Worm (Caenorhabditis elegans) whole organism, young adult: ENCODE measurements around the gene fbxb-1.
A peak's percentile ranks its signal among the peaks of the same experiment; 100 is the strongest.

Source experiments
- F33H1.4 ChIP-seq: fragments of 200-800 bp; sonication (Bioruptor generic); IDR thresholded peaks from 2 replicates; pipeline ENCODE4 v1.3.6; 2022; ENCODE audit warnings: missing genetic modification reagents, missing genetic modification characterization, missing compliant biosample characterization
- F49E8.2 ChIP-seq: sonication (generic microtip); optimal IDR thresholded peaks from 3 replicates; lab custom pipeline; 2017; ENCODE audit warnings: missing genetic modification characterization, mild to moderate bottlenecking, missing compliant biosample characterization, antibody characterized with exemption, moderate library complexity; ENCODE audit not compliant: insufficient read depth
- T07F8.4 ChIP-seq: sonication (generic microtip); optimal IDR thresholded peaks from 2 replicates; lab custom pipeline; 2016; ENCODE audit warnings: mild to moderate bottlenecking, missing genetic modification characterization, moderate library complexity, missing compliant biosample characterization
- T26A5.8 ChIP-seq: sonication (generic microtip); optimal IDR thresholded peaks from 2 replicates; lab custom pipeline; 2016; ENCODE audit warnings: missing genetic modification characterization, missing compliant biosample characterization
- Y56A3A.18 ChIP-seq: fragments of 200-800 bp; sonication (Bioruptor generic); IDR thresholded peaks from 2 replicates; pipeline ENCODE4 v1.3.6; 2022; ENCODE audit warnings: missing genetic modification reagents, missing genetic modification characterization, missing compliant biosample characterization
- Y95B8A.8 ChIP-seq: fragments of 200-800 bp; sonication (Bioruptor generic); IDR thresholded peaks from 2 replicates; pipeline ENCODE4 v1.3.6; 2022; ENCODE audit warnings: missing genetic modification reagents, missing genetic modification characterization, missing compliant biosample characterization
- ZK185.1 ChIP-seq: sonication (generic microtip); optimal IDR thresholded peaks from 2 replicates; lab custom pipeline; 2016; ENCODE audit warnings: mild to moderate bottlenecking, missing genetic modification characterization, missing compliant biosample characterization; ENCODE audit not compliant: poor library complexity, severe bottlenecking
- akir-1 ChIP-seq: fragments of 200-800 bp; sonication (Bioruptor generic); optimal IDR thresholded peaks from 2 replicates; lab custom pipeline; 2018; ENCODE audit warnings: mild to moderate bottlenecking, missing genetic modification characterization, moderate library complexity, missing compliant biosample characterization
- ama-1 ChIP-seq, 3 experiments: fragments of 150-350 bp in 1 of 3; sonication (generic microtip) in 2 of 3; optimal IDR thresholded peaks; 2 replicates each; lab custom pipeline; 2014 to 2018; ENCODE audit warnings: missing biosample characterization in 2 of 3, missing genetic modification characterization in 2 of 3, missing genetic modification reagents in 2 of 3
- atf-7 ChIP-seq: sonication (generic microtip); optimal IDR thresholded peaks from 2 replicates; lab custom pipeline; 2017; ENCODE audit warnings: mild to moderate bottlenecking, missing genetic modification characterization, missing compliant biosample characterization
- attf-6 ChIP-seq: fragments of 200-800 bp; sonication (Bioruptor generic); IDR thresholded peaks from 2 replicates; pipeline ENCODE4 v1.3.6; 2022; ENCODE audit warnings: missing genetic modification reagents, missing genetic modification characterization, missing compliant biosample characterization
- bed-2 ChIP-seq: fragments of 200-800 bp; sonication (Bioruptor generic); IDR thresholded peaks from 2 replicates; pipeline ENCODE4 v1.3.6; 2022; ENCODE audit warnings: missing genetic modification reagents, missing genetic modification characterization, missing compliant biosample characterization
- ccch-3 ChIP-seq: fragments of 200-800 bp; sonication (Bioruptor generic); optimal IDR thresholded peaks from 2 replicates; lab custom pipeline; 2018; ENCODE audit warnings: mild to moderate bottlenecking, missing genetic modification characterization, missing compliant biosample characterization
- ceh-58 ChIP-seq: fragments of 200-800 bp; sonication (Bioruptor generic); IDR thresholded peaks from 2 replicates; pipeline ENCODE4 v1.3.6; 2022; ENCODE audit warnings: missing genetic modification characterization, missing compliant biosample characterization
- ceh-79 ChIP-seq: sonication (generic microtip); optimal IDR thresholded peaks from 2 replicates; lab custom pipeline; 2017; ENCODE audit warnings: mild to moderate bottlenecking, missing genetic modification characterization, missing compliant biosample characterization
- ceh-91 ChIP-seq: fragments of 200-800 bp; sonication (Bioruptor generic); IDR thresholded peaks from 2 replicates; pipeline ENCODE4 v1.3.6; 2022; ENCODE audit warnings: missing genetic modification reagents, missing genetic modification characterization, missing compliant biosample characterization
- egl-44 ChIP-seq: fragments of 200-800 bp; sonication (Bioruptor generic); IDR thresholded peaks from 2 replicates; pipeline ENCODE4 v1.3.6; 2022; ENCODE audit warnings: missing genetic modification reagents, missing genetic modification characterization, missing compliant biosample characterization
- egrh-3 ChIP-seq: fragments of 200-800 bp; sonication (Bioruptor generic); IDR thresholded peaks from 2 replicates; pipeline ENCODE4 v1.3.6; 2022; ENCODE audit warnings: missing genetic modification reagents, missing genetic modification characterization, missing compliant biosample characterization
- hsf-1 ChIP-seq: fragments of 200-800 bp; sonication (Bioruptor generic); IDR thresholded peaks from 2 replicates; pipeline ENCODE4 v1.3.6; 2022; ENCODE audit warnings: missing genetic modification reagents, missing genetic modification characterization, missing compliant biosample characterization
- lsl-1 ChIP-seq: fragments of 200-800 bp; sonication (Bioruptor generic); optimal IDR thresholded peaks from 2 replicates; lab custom pipeline; 2018; ENCODE audit warnings: mild to moderate bottlenecking, missing genetic modification characterization, moderate library complexity, missing compliant biosample characterization
- lsy-27 ChIP-seq: sonication (generic microtip); optimal IDR thresholded peaks from 2 replicates; lab custom pipeline; 2017; ENCODE audit warnings: missing genetic modification characterization, mild to moderate bottlenecking, missing compliant biosample characterization, antibody characterized with exemption, missing genotype, borderline replicate concordance; ENCODE audit not compliant: insufficient read depth
- madf-10 ChIP-seq: sonication (generic microtip); optimal IDR thresholded peaks from 2 replicates; lab custom pipeline; 2016; ENCODE audit warnings: mild to moderate bottlenecking, missing genetic modification characterization, missing compliant biosample characterization
- madf-3 ChIP-seq: fragments of 200-800 bp; sonication (Bioruptor generic); IDR thresholded peaks from 2 replicates; pipeline ENCODE4 v1.3.6; 2022; ENCODE audit warnings: missing genetic modification reagents, missing genetic modification characterization, missing compliant biosample characterization
- madf-8 ChIP-seq: fragments of 200-800 bp; sonication (Bioruptor generic); conservative IDR thresholded peaks from 2 replicates; pipeline ENCODE4 v1.3.6; 2022; ENCODE audit warnings: missing genetic modification reagents, missing genetic modification characterization, missing compliant biosample characterization
- mcd-1 ChIP-seq: fragments of 200-800 bp; sonication (Bioruptor generic); IDR thresholded peaks from 2 replicates; pipeline ENCODE4 v1.3.6; 2022; ENCODE audit warnings: missing genetic modification reagents, missing genetic modification characterization, missing compliant biosample characterization
- mxl-1 ChIP-seq: sonication (generic microtip); optimal IDR thresholded peaks from 2 replicates; lab custom pipeline; 2016; ENCODE audit warnings: missing genetic modification characterization, missing compliant biosample characterization
- nfya-1 ChIP-seq: sonication (generic microtip); optimal IDR thresholded peaks from 2 replicates; lab custom pipeline; 2017; ENCODE audit warnings: antibody characterized with exemption, missing compliant biosample characterization, missing genetic modification characterization, borderline replicate concordance; ENCODE audit not compliant: insufficient read depth
- nhr-120 ChIP-seq: fragments of 200-800 bp; sonication (Bioruptor generic); IDR thresholded peaks from 2 replicates; pipeline ENCODE4 v1.3.6; 2022; ENCODE audit warnings: missing genetic modification characterization, missing compliant biosample characterization
- nhr-27 ChIP-seq: fragments of 200-800 bp; sonication (Bioruptor generic); optimal IDR thresholded peaks from 2 replicates; lab custom pipeline; 2018; ENCODE audit warnings: mild to moderate bottlenecking, missing genetic modification characterization, moderate library complexity, missing compliant biosample characterization
- sea-2 ChIP-seq: fragments of 200-800 bp; sonication (Bioruptor generic); IDR thresholded peaks from 2 replicates; pipeline ENCODE4 v1.3.6; 2022; ENCODE audit warnings: missing genetic modification characterization, missing compliant biosample characterization
- snpc-1.1 ChIP-seq: sonication (generic microtip); optimal IDR thresholded peaks from 2 replicates; lab custom pipeline; 2017; ENCODE audit warnings: missing genetic modification characterization, mild to moderate bottlenecking, missing compliant biosample characterization, antibody characterized with exemption, moderate library complexity, missing genotype, missing genetic modification reagents; ENCODE audit not compliant: insufficient read depth
- snpc-1.3 ChIP-seq: sonication (generic microtip); optimal IDR thresholded peaks from 2 replicates; lab custom pipeline; 2017; ENCODE audit warnings: missing genetic modification characterization, mild to moderate bottlenecking, missing compliant biosample characterization, antibody characterized with exemption, moderate library complexity, missing genotype, missing genetic modification reagents; ENCODE audit not compliant: insufficient read depth
- snpc-4 ChIP-seq, 5 experiments: fragments of 150-350 bp in 1 of 5; sonication (generic microtip) in 4 of 5; optimal IDR thresholded peaks; 2 replicates each; lab custom pipeline; 2014 to 2018; ENCODE audit warnings: missing genetic modification characterization in 5 of 5, missing biosample characterization in 3 of 5, antibody characterized with exemption in 2 of 5, mild to moderate bottlenecking in 2 of 5, missing compliant biosample characterization in 2 of 5, missing genotype in 2 of 5, moderate library complexity in 2 of 5, missing genetic modification reagents in 1 of 5
- zfh-2 ChIP-seq: fragments of 200-800 bp; sonication (Bioruptor generic); conservative IDR thresholded peaks from 2 replicates; pipeline ENCODE4 v1.3.6; 2022; ENCODE audit warnings: missing genetic modification reagents, missing genetic modification characterization, missing compliant biosample characterization
- ztf-22 ChIP-seq: fragments of 200-800 bp; sonication (Bioruptor generic); optimal IDR thresholded peaks from 2 replicates; lab custom pipeline; 2018; ENCODE audit warnings: mild to moderate bottlenecking, missing genetic modification characterization, moderate library complexity, missing compliant biosample characterization
- ztf-26 ChIP-seq: sonication (generic microtip); optimal IDR thresholded peaks from 2 replicates; lab custom pipeline; 2017; ENCODE audit warnings: missing genetic modification characterization, missing compliant biosample characterization
- ztf-6 ChIP-seq: fragments of 200-800 bp; sonication (Bioruptor generic); IDR thresholded peaks from 2 replicates; pipeline ENCODE4 v1.3.6; 2022; ENCODE audit warnings: missing genetic modification reagents, missing genetic modification characterization, missing compliant biosample characterization

Gene fbxb-1

DNA sequence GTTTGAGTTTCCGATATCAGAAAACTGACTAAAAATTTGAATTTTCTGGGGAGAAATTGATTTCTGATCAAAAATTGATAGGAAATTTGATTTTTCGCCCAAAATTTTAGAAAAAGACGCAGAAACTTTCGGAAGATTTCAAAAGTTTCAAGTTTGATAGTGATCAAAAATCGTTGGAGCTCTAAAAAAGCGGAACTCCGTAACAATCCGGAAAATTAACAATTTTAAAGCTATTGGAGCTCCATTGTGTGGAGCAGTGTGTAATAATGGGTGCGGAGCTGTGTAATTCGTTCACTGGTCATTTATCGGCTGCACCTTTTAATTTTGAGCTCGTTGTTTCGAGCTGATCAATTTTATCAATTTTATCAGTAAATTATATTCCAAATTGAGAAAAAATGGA is 13.4 kb downstream of the fbxb-1 start, which contains the start of gene F21D9.4:
Gene F21D9.4 (plus strand): TSS at position 301 of the 400 bp plus-strand sequence.
- TF ChIP-seq ztf-26 (tag; lab: Kevin White, UChicago) (no peak), snpc-1.1 (tag; lab: Kevin White, UChicago) (no peak), ceh-58 (GFP tag; lab: Robert Waterston, UW) (no peak), snpc-1.3 (no peak), egrh-3 (GFP tag; lab: Robert Waterston, UW) (no peak), ama-1 (optimal IDR thresholded peaks at IDR 0.05; lab: Kevin White, UChicago) (no peak), ama-1 (GFP tag; optimal IDR thresholded peaks at IDR 0.05; lab: Kevin White, UChicago) (no peak), lsl-1 (no peak), T26A5.8 (tag; lab: Kevin White, UChicago) (no peak), atf-7 (tag; lab: Kevin White, UChicago) (no peak), F33H1.4 (GFP tag; lab: Robert Waterston, UW) (no peak), mxl-1 (no peak), Y56A3A.18 (GFP tag; lab: Robert Waterston, UW) (no peak), nfya-1 (tag; lab: Kevin White, UChicago) (no peak), sea-2 (no peak), egl-44 (GFP tag; lab: Robert Waterston, UW) (no peak), ccch-3 (GFP tag; lab: Kevin White, UChicago) (no peak), lsy-27 (tag; lab: Kevin White, UChicago) (no peak), Y95B8A.8 (no peak), hsf-1 (GFP tag; lab: Robert Waterston, UW) (no peak), ztf-6 (no peak)

DNA sequence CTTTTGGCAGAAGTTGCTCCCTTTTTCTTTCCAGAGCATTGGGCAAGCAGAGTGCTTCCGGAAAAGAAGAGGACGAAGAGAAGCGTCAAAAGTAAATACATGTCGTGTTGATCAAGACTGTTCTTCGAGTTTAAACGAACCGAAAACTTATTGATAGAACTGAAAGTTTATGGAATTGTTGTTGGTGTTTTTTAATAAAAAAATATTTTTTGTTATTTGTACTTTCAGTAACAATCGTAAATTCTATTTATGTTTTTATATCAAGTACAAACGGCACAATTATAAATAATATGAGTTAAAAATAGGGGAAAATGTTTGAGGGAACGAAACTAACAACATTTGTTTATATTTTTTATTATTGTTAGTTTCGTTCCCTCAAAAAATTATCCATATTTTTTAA is 17.5 kb downstream of the fbxb-1 start, which contains the start of gene F21D9.3:
Gene F21D9.3 (minus strand): TSS at position 101 of the 400 bp plus-strand sequence.
- TF ChIP-seq madf-8 (GFP tag; lab: Robert Waterston, UW) (no peak), T07F8.4 (tag; lab: Kevin White, UChicago) (no peak), nhr-27 (tag; lab: Kevin White, UChicago) (no peak)

DNA sequence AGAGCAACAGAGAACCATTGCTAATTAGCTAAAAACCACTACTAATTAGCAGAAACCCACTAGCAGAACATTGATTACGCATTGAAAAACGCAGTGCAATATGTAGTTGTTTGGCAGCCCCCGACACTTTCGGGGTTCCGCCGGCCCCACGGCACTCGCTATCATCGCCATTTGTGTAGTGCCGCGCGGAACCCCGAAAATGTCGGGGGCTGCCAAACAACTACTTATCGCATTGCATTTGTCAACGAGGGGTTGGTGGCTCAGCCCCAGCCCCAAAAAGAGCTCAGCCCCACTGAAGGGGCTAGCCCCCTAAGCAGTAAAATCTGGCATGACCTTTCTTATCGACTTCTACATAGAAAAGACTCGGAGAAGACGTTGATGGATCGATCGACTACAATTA is 19.2 kb downstream of the fbxb-1 start:
- TF ChIP-seq bed-2 (GFP tag; lab: Robert Waterston, UW): no peak
- peak; percentile 55 for TF ChIP-seq snpc-1.1 (tag; lab: Kevin White, UChicago)
- no peak for TF ChIP-seq snpc-4 (GFP tag; optimal IDR thresholded peaks at IDR 0.05; lab: Kevin White, UChicago)
- peak in 2 of 4 experiments; percentile 67 to 81 for TF ChIP-seq snpc-4 (tag; optimal IDR thresholded peaks at IDR 0.05; lab: Kevin White, UChicago)
- no peak for TF ChIP-seq akir-1
- no peak for TF ChIP-seq mcd-1 (GFP tag; lab: Robert Waterston, UW)
- no peak for TF ChIP-seq ztf-26 (tag; lab: Kevin White, UChicago)
- no peak for TF ChIP-seq Y95B8A.8

DNA sequence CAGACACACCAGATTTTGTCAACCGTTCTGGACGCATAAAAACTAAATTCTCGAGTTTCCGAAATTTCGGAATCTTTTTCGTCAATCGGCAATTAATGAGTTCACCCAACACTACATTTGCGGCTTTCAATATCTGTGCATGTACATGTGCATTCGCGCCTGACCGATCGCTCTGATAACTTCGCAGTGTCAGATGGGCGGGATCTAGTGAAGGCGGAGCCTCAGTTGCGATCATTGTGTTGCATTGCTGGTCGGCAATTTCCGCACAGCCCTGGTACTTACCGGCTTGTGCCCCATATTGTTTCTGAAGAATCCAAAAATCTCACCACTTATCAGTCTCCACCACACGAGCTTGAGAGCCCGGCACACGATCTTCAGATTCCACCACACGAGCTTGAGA is 20.5 kb downstream of the fbxb-1 start:
- TF ChIP-seq zfh-2 (peak; percentile 44), attf-6 (GFP tag; lab: Robert Waterston, UW) (no peak), ama-1 (optimal IDR thresholded peaks at IDR 0.05; lab: Kevin White, UChicago) (no peak), ama-1 (GFP tag; optimal IDR thresholded peaks at IDR 0.05; lab: Kevin White, UChicago) (no peak), F49E8.2 (no peak)

DNA sequence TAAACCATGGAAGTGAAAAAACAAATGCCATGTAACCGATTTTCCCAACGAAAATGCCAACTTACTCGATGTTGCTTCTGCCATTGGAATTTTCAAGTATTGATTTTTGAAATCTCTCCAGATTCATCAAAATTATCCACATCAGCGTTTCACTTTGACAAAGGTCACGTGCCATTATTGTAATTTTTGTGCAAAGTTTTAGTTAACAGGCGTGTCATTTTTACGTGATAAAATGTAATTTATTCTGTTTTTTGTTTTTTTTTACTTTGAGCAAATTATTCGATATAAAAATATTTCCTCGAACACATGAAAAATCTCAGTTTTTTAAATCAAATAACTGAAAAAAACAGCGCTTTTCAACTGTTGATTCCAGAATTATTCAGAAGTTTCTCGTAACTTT is 22.2 kb downstream of the fbxb-1 start, which contains the start of gene F21D9.2:
Gene F21D9.2 (minus strand): TSS at position 101 of the 400 bp plus-strand sequence.
- no peak for TF ChIP-seq ccch-3 (GFP tag; lab: Kevin White, UChicago)
- TF ChIP-seq ceh-58 (GFP tag; lab: Robert Waterston, UW): no peak
- TF ChIP-seq ceh-79: no peak
- no peak for TF ChIP-seq ZK185.1
- TF ChIP-seq madf-10 (tag; lab: Kevin White, UChicago): no peak
- no peak for TF ChIP-seq ztf-22
- TF ChIP-seq nhr-120 (GFP tag; lab: Robert Waterston, UW): no peak
- TF ChIP-seq snpc-1.3: no peak
- no peak for TF ChIP-seq nhr-27 (tag; lab: Kevin White, UChicago)
- TF ChIP-seq akir-1: no peak
- TF ChIP-seq ceh-91: no peak
- TF ChIP-seq madf-3 (GFP tag; lab: Robert Waterston, UW): no peak
- TF ChIP-seq, all 124 proteins: peak for 0
